Worm (Caenorhabditis elegans) whole organism, late embryonic: ENCODE results near the gene ver-4.

ENCODE experiments used
- ama-1 ChIP-seq: fragments of 150-350 bp; optimal IDR thresholded peaks from 2 replicates; lab custom pipeline; 2014
- ceh-34 ChIP-seq: sonication (generic microtip); optimal IDR thresholded peaks from 2 replicates; lab custom pipeline; 2016; ENCODE audit warnings: mild to moderate bottlenecking, missing genetic modification characterization, missing compliant biosample characterization
- ceh-45 ChIP-seq: fragments of 200-800 bp; sonication (Bioruptor generic); IDR thresholded peaks from 2 replicates; pipeline ENCODE4 v1.3.6; 2022; ENCODE audit warnings: missing genetic modification reagents, missing genetic modification characterization, missing compliant biosample characterization
- ceh-9 ChIP-seq: sonication (generic microtip); optimal IDR thresholded peaks from 2 replicates; lab custom pipeline; 2016; ENCODE audit warnings: mild to moderate bottlenecking, missing genetic modification characterization, inconsistent platforms, missing compliant biosample characterization
- gmeb-2 ChIP-seq: sonication (generic microtip); optimal IDR thresholded peaks from 2 replicates; lab custom pipeline; 2016; ENCODE audit warnings: missing genetic modification characterization, inconsistent platforms, missing compliant biosample characterization
- lin-11 ChIP-seq: fragments of 200-800 bp; sonication (Bioruptor generic); optimal IDR thresholded peaks from 2 replicates; lab custom pipeline; 2018; ENCODE audit warnings: mild to moderate bottlenecking, missing genetic modification characterization, missing compliant biosample characterization
- pros-1 ChIP-seq: fragments of 150-350 bp; optimal IDR thresholded peaks from 2 replicates; lab custom pipeline; 2014; ENCODE audit warnings: missing biosample characterization, missing genetic modification reagents, missing genetic modification characterization
- ref-2 ChIP-seq: sonication (generic microtip); optimal IDR thresholded peaks from 2 replicates; lab custom pipeline; 2016; ENCODE audit warnings: missing genetic modification characterization, missing compliant biosample characterization
- sdc-2 ChIP-seq: sonication (generic microtip); optimal IDR thresholded peaks from 2 replicates; lab custom pipeline; 2016; ENCODE audit warnings: missing genotype, missing genetic modification characterization, missing compliant biosample characterization

- TF ChIP-seq ceh-9 (tag; lab: Kevin White, UChicago), result no peak
- TF ChIP-seq ref-2, result no peak
- no peak for TF ChIP-seq ama-1 (lab: Kevin White, UChicago)
- TF ChIP-seq lin-11 (tag; lab: Kevin White, UChicago), result no peak
- no peak for TF ChIP-seq gmeb-2 (tag; lab: Kevin White, UChicago)
- no peak for TF ChIP-seq pros-1 (tag; lab: Kevin White, UChicago)
- TF ChIP-seq ceh-45 (GFP tag; lab: Robert Waterston, UW), result no peak
- TF ChIP-seq sdc-2 (tag; lab: Kevin White, UChicago), result no peak
- no peak for TF ChIP-seq ceh-34 (tag; lab: Kevin White, UChicago)
Observed at ce11 chrX:10990855-10991176, 8.7 kb downstream of the ver-4 start.
